Worm (Caenorhabditis elegans) whole organism, L1 larva: ENCODE measurements around the gene srbc-78.
A peak's percentile ranks its signal among the peaks of the same experiment; 100 is the strongest.

Experiments
- C04F5.9 ChIP-seq: sonication (generic microtip); optimal IDR thresholded peaks from 2 replicates; lab custom pipeline; 2016; ENCODE audit warnings: missing genetic modification characterization, missing compliant biosample characterization
- C16A3.4 ChIP-seq: fragments of 150-350 bp; optimal IDR thresholded peaks from 2 replicates; lab custom pipeline; 2014; ENCODE audit warnings: missing biosample characterization, missing genetic modification characterization
- C34B4.2 ChIP-seq: sonication (generic microtip); optimal IDR thresholded peaks from 2 replicates; lab custom pipeline; 2017; ENCODE audit warnings: mild to moderate bottlenecking, missing genetic modification characterization, missing compliant biosample characterization
- F16B12.6 ChIP-seq: fragments of 150-350 bp; optimal IDR thresholded peaks from 2 replicates; lab custom pipeline; 2014; ENCODE audit warnings: missing biosample characterization, missing genetic modification characterization
- Y116A8C.19 ChIP-seq: sonication (generic microtip); optimal IDR thresholded peaks from 2 replicates; lab custom pipeline; 2016; ENCODE audit warnings: missing compliant biosample characterization, missing genetic modification characterization, borderline replicate concordance
- aha-1 ChIP-seq: fragments of 150-350 bp; optimal IDR thresholded peaks from 2 replicates; lab custom pipeline; 2014; ENCODE audit warnings: missing biosample characterization, missing genetic modification characterization
- blmp-1 ChIP-seq: fragments of 150-350 bp; optimal IDR thresholded peaks from 2 replicates; lab custom pipeline; 2014; ENCODE audit warnings: missing biosample characterization, missing genetic modification characterization
- ceh-63 ChIP-seq: fragments of 200-800 bp; sonication (Bioruptor generic); optimal IDR thresholded peaks from 2 replicates; lab custom pipeline; 2018; ENCODE audit warnings: mild to moderate bottlenecking, missing genetic modification characterization, missing compliant biosample characterization
- ceh-8 ChIP-seq: fragments of 200-800 bp; sonication (Bioruptor generic); optimal IDR thresholded peaks from 2 replicates; lab custom pipeline; 2018; ENCODE audit warnings: mild to moderate bottlenecking, missing genetic modification characterization, moderate library complexity, missing compliant biosample characterization
- ceh-88 ChIP-seq: fragments of 200-800 bp; sonication (Bioruptor generic); IDR thresholded peaks from 2 replicates; pipeline ENCODE4 v1.3.6; 2022; ENCODE audit warnings: missing genetic modification characterization, missing compliant biosample characterization
- dsc-1 ChIP-seq: sonication (generic microtip); optimal IDR thresholded peaks from 2 replicates; lab custom pipeline; 2016; ENCODE audit warnings: mild to moderate bottlenecking, missing genetic modification characterization, missing compliant biosample characterization
- efl-1 ChIP-seq, 4 experiments: fragments of 150-350 bp; optimal IDR thresholded peaks in 3 of 4; peaks in 1 of 4; 1 replicate in 1 of 4; 2 replicates in 3 of 4; lab custom pipeline; 2014; ENCODE audit warnings: missing biosample characterization in 2 of 4, missing genetic modification characterization in 2 of 4, missing genetic modification reagents in 2 of 4
- efl-3 ChIP-seq: fragments of 200-800 bp; sonication (Bioruptor generic); optimal IDR thresholded peaks from 2 replicates; lab custom pipeline; 2018; ENCODE audit warnings: mild to moderate bottlenecking, missing genetic modification characterization, missing compliant biosample characterization
- egl-27 ChIP-seq, 2 experiments: fragments of 150-350 bp in 1 of 2; sonication (generic microtip); optimal IDR thresholded peaks; 3 replicates each; lab custom pipeline; 2017 to 2018; ENCODE audit warnings: missing biosample characterization in 2 of 2, missing genetic modification characterization in 2 of 2, missing genetic modification reagents in 2 of 2
- elt-2 ChIP-seq: sonication (generic microtip); optimal IDR thresholded peaks from 2 replicates; lab custom pipeline; 2016; ENCODE audit warnings: missing genetic modification characterization, mild to moderate bottlenecking, inconsistent platforms, missing compliant biosample characterization, missing genetic modification reagents
- elt-3 ChIP-seq, 6 experiments: fragments of 150-350 bp in 1 of 6; sonication (generic microtip); optimal IDR thresholded peaks; 2 replicates each; lab custom pipeline; 2017 to 2018; ENCODE audit warnings: missing biosample characterization in 6 of 6, missing genetic modification characterization in 6 of 6, inconsistent platforms in 1 of 6
- ets-5 ChIP-seq: fragments of 200-800 bp; sonication (Bioruptor generic); IDR thresholded peaks from 2 replicates; pipeline ENCODE4 v1.3.6; 2022; ENCODE audit warnings: missing genetic modification characterization, missing compliant biosample characterization
- fkh-4 ChIP-seq: sonication (generic microtip); optimal IDR thresholded peaks from 2 replicates; lab custom pipeline; 2016; ENCODE audit warnings: missing compliant biosample characterization, missing genetic modification characterization, borderline replicate concordance
- fkh-8 ChIP-seq: sonication (generic microtip); optimal IDR thresholded peaks from 2 replicates; lab custom pipeline; 2016; ENCODE audit warnings: mild to moderate bottlenecking, missing genetic modification characterization, missing compliant biosample characterization
- fos-1 ChIP-seq: fragments of 150-350 bp; optimal IDR thresholded peaks from 2 replicates; lab custom pipeline; 2014; ENCODE audit warnings: missing biosample characterization, missing genetic modification characterization
- grh-1 ChIP-seq: fragments of 200-800 bp; sonication (Bioruptor generic); IDR thresholded peaks from 2 replicates; pipeline ENCODE4 v1.3.6; 2022; ENCODE audit warnings: missing genetic modification reagents, missing genetic modification characterization, missing compliant biosample characterization
- jun-1 ChIP-seq: fragments of 150-350 bp; optimal IDR thresholded peaks from 2 replicates; lab custom pipeline; 2014; ENCODE audit warnings: missing biosample characterization, missing genetic modification reagents, missing genetic modification characterization
- lin-15B ChIP-seq: fragments of 150-350 bp; sonication (generic microtip); optimal IDR thresholded peaks from 3 replicates; lab custom pipeline; 2014; ENCODE audit warnings: missing biosample characterization, missing genetic modification characterization
- lin-35 ChIP-seq, 2 experiments: fragments of 150-350 bp; optimal IDR thresholded peaks; 2 replicates each; lab custom pipeline; 2014; ENCODE audit warnings: missing biosample characterization in 2 of 2, missing genetic modification characterization in 2 of 2, missing genetic modification reagents in 2 of 2
- lsy-2 ChIP-seq, 2 experiments: fragments of 150-350 bp; optimal IDR thresholded peaks; 2 replicates each; lab custom pipeline; 2014; ENCODE audit warnings: missing biosample characterization in 2 of 2, missing genetic modification characterization in 2 of 2
- mdl-1 ChIP-seq, 2 experiments: fragments of 150-350 bp; optimal IDR thresholded peaks; 2 replicates each; lab custom pipeline; 2014 to 2017; ENCODE audit warnings: missing biosample characterization in 2 of 2, missing genetic modification characterization in 2 of 2, inconsistent platforms in 1 of 2
- mef-2 ChIP-seq: fragments of 150-350 bp; optimal IDR thresholded peaks from 2 replicates; lab custom pipeline; 2014; ENCODE audit warnings: missing biosample characterization, missing genetic modification characterization
- mep-1 ChIP-seq: fragments of 150-350 bp; optimal IDR thresholded peaks from 2 replicates; lab custom pipeline; 2014; ENCODE audit warnings: missing biosample characterization, missing genetic modification characterization
- nhr-11 ChIP-seq: fragments of 150-350 bp; optimal IDR thresholded peaks from 2 replicates; lab custom pipeline; 2014; ENCODE audit warnings: missing biosample characterization, missing genetic modification characterization
- nhr-19 ChIP-seq: fragments of 200-800 bp; sonication (Bioruptor generic); conservative IDR thresholded peaks from 2 replicates; pipeline ENCODE4 v1.3.6; 2022; ENCODE audit warnings: missing genetic modification characterization, missing compliant biosample characterization
- nhr-20 ChIP-seq: sonication (generic microtip); optimal IDR thresholded peaks from 2 replicates; lab custom pipeline; 2016; ENCODE audit warnings: mild to moderate bottlenecking, missing genetic modification characterization, missing compliant biosample characterization
- nhr-237 ChIP-seq: fragments of 150-350 bp; optimal IDR thresholded peaks from 2 replicates; lab custom pipeline; 2014; ENCODE audit warnings: missing biosample characterization, missing genetic modification characterization
- nhr-28 ChIP-seq: fragments of 150-350 bp; optimal IDR thresholded peaks from 2 replicates; lab custom pipeline; 2014; ENCODE audit warnings: missing biosample characterization, missing genetic modification characterization
- nhr-47 ChIP-seq: sonication (generic microtip); optimal IDR thresholded peaks from 2 replicates; lab custom pipeline; 2016; ENCODE audit warnings: mild to moderate bottlenecking, missing genetic modification characterization, moderate library complexity, missing compliant biosample characterization
- nhr-71 ChIP-seq: sonication (generic microtip); optimal IDR thresholded peaks from 2 replicates; lab custom pipeline; 2016; ENCODE audit warnings: mild to moderate bottlenecking, missing genetic modification characterization, moderate library complexity, missing compliant biosample characterization
- nhr-77 ChIP-seq: fragments of 150-350 bp; optimal IDR thresholded peaks from 2 replicates; lab custom pipeline; 2014; ENCODE audit warnings: missing biosample characterization, missing genetic modification characterization
- nhr-90 ChIP-seq: sonication (generic microtip); optimal IDR thresholded peaks from 2 replicates; lab custom pipeline; 2016; ENCODE audit warnings: mild to moderate bottlenecking, missing genetic modification characterization, missing compliant biosample characterization; ENCODE audit not compliant: poor library complexity
- pag-3 ChIP-seq: sonication (generic microtip); optimal IDR thresholded peaks from 2 replicates; lab custom pipeline; 2017; ENCODE audit warnings: missing genetic modification characterization, mild to moderate bottlenecking, missing compliant biosample characterization, antibody characterized with exemption, borderline replicate concordance; ENCODE audit not compliant: insufficient read depth
- snpc-4 ChIP-seq: fragments of 150-350 bp; optimal IDR thresholded peaks from 2 replicates; lab custom pipeline; 2014; ENCODE audit warnings: missing biosample characterization, missing genetic modification characterization
- sptf-1 ChIP-seq: fragments of 150-350 bp; optimal IDR thresholded peaks from 2 replicates; lab custom pipeline; 2014; ENCODE audit warnings: missing biosample characterization, missing genetic modification characterization
- unc-62 ChIP-seq: fragments of 150-350 bp; optimal IDR thresholded peaks from 2 replicates; lab custom pipeline; 2014; ENCODE audit warnings: missing biosample characterization, missing genetic modification reagents, missing genetic modification characterization
- zag-1 ChIP-seq: fragments of 150-350 bp; optimal IDR thresholded peaks from 2 replicates; lab custom pipeline; 2014; ENCODE audit warnings: missing biosample characterization, missing genetic modification characterization
- ztf-4 ChIP-seq: fragments of 150-350 bp; optimal IDR thresholded peaks from 2 replicates; lab custom pipeline; 2014; ENCODE audit warnings: missing biosample characterization, missing genetic modification characterization

The srbc-78 gene

ce11 chrV:20455637-20456036 lies 33.4 kb downstream of the srbc-78 start (continued):
- TF ChIP-seq blmp-1 (no peak), zag-1 (no peak), nhr-19 (GFP tag; lab: Robert Waterston, UW) (peak; percentile 41), nhr-237 (tag; lab: Kevin White, UChicago) (no peak), nhr-28 (tag; lab: Kevin White, UChicago) (no peak), efl-3 (no peak), Y116A8C.19 (no peak), mef-2 (tag; lab: Kevin White, UChicago) (no peak), elt-3 (tag; optimal IDR thresholded peaks at IDR 0.05; lab: Kevin White, UChicago) (no peak), nhr-20 (peak; percentile 16), grh-1 (GFP tag; lab: Robert Waterston, UW) (no peak), efl-1 (optimal IDR thresholded peaks at IDR 0.05; lab: Kevin White, UChicago) (peak in 1 of 2 experiments; percentile 23), efl-1 (GFP tag; optimal IDR thresholded peaks at IDR 0.05 in 1 of 2; lab: Kevin White, UChicago) (peak in 1 of 2 experiments; percentile 73), ceh-63 (GFP tag; lab: Kevin White, UChicago) (no peak), nhr-90 (tag; lab: Kevin White, UChicago) (no peak), lin-35 (GFP tag; optimal IDR thresholded peaks at IDR 0.05; lab: Kevin White, UChicago) (peak in 1 of 2 experiments; percentile 10), sptf-1 (no peak), egl-27 (tag; optimal IDR thresholded peaks at IDR 0.05; lab: Kevin White, UChicago) (no peak), lin-15B (no peak), ceh-88 (no peak), dsc-1 (peak; percentile 54), nhr-47 (tag; lab: Kevin White, UChicago) (peak; percentile 59), fkh-8 (tag; lab: Kevin White, UChicago) (no peak), ets-5 (GFP tag; lab: Robert Waterston, UW) (no peak), aha-1 (tag; lab: Kevin White, UChicago) (no peak), pag-3 (no peak), C34B4.2 (no peak), mdl-1 (tag; optimal IDR thresholded peaks at IDR 0.05; lab: Kevin White, UChicago) (peak in 1 of 2 experiments; percentile 20), lsy-2 (tag; optimal IDR thresholded peaks at IDR 0.05; lab: Kevin White, UChicago) (peak in 1 of 2 experiments; percentile 3), C04F5.9 (tag; lab: Kevin White, UChicago) (no peak), nhr-77 (no peak), fos-1 (no peak), ztf-4 (no peak), fkh-4 (tag; lab: Kevin White, UChicago) (no peak), F16B12.6 (tag; lab: Kevin White, UChicago) (no peak), jun-1 (no peak), snpc-4 (peak; percentile 98), unc-62 (no peak), mep-1 (tag; lab: Kevin White, UChicago) (no peak)

- peak; percentile 7 for TF ChIP-seq nhr-71 (tag; lab: Kevin White, UChicago)
- TF ChIP-seq efl-3, result no peak
- TF ChIP-seq ceh-8 (GFP tag; lab: Kevin White, UChicago), result peak; percentile 29
Measured at ce11 chrV:20453811-20454210, 35.2 kb downstream of the srbc-78 start, which contains the start of gene srd-70. Gene srd-70 (plus strand): TSS chrV:20454111.

- no peak for TF ChIP-seq nhr-47 (tag; lab: Kevin White, UChicago)
- TF ChIP-seq elt-2 (tag; lab: Kevin White, UChicago), result no peak
- TF ChIP-seq efl-1 (optimal IDR thresholded peaks at IDR 0.05; lab: Kevin White, UChicago), result no peak
- TF ChIP-seq efl-1 (GFP tag; optimal IDR thresholded peaks at IDR 0.05 in 1 of 2; lab: Kevin White, UChicago), result no peak
- no peak for TF ChIP-seq C16A3.4 (tag; lab: Kevin White, UChicago)
- TF ChIP-seq ceh-63 (GFP tag; lab: Kevin White, UChicago), result no peak
- no peak for TF ChIP-seq nhr-11 (tag; lab: Kevin White, UChicago)
Measured at ce11 chrV:20453084-20453483, 35.9 kb downstream of the srbc-78 start, which contains the start of gene F48F5.6. Gene F48F5.6 (minus strand): TSS chrV:20453184.
